Worm (Caenorhabditis elegans) whole organism, midembryonic: Measurements from ENCODE around the gene F53F8.7.

Experiments
- T22C8.4 ChIP-seq: fragments of 200-800 bp; sonication (Bioruptor generic); IDR thresholded peaks from 2 replicates; pipeline ENCODE4 v1.3.6; 2022; ENCODE audit warnings: missing genetic modification characterization, missing compliant biosample characterization
- cog-1 ChIP-seq: sonication (generic microtip); optimal IDR thresholded peaks from 2 replicates; lab custom pipeline; 2016; ENCODE audit warnings: missing genetic modification characterization, missing compliant biosample characterization
- flt-1 ChIP-seq: fragments of 200-800 bp; sonication (Bioruptor generic); IDR thresholded peaks from 2 replicates; pipeline ENCODE4 v1.3.6; 2022; ENCODE audit warnings: missing genetic modification characterization, missing compliant biosample characterization
- klf-2 ChIP-seq: fragments of 200-800 bp; sonication (Bioruptor generic); conservative IDR thresholded peaks from 2 replicates; pipeline ENCODE4 v1.3.6; 2022; ENCODE audit warnings: missing genetic modification reagents, missing genetic modification characterization, missing compliant biosample characterization
- med-1 ChIP-seq: sonication (generic microtip); optimal IDR thresholded peaks from 2 replicates; lab custom pipeline; 2017; ENCODE audit warnings: missing genetic modification characterization, mild to moderate bottlenecking, missing compliant biosample characterization, antibody characterized with exemption, missing genetic modification reagents; ENCODE audit not compliant: insufficient read depth
- ref-1 ChIP-seq: fragments of 200-800 bp; sonication (Bioruptor generic); conservative IDR thresholded peaks from 2 replicates; pipeline ENCODE4 v1.3.6; 2022; ENCODE audit warnings: missing genetic modification reagents, missing genetic modification characterization, missing compliant biosample characterization
- tab-1 ChIP-seq: fragments of 200-800 bp; sonication (Bioruptor generic); IDR thresholded peaks from 2 replicates; pipeline ENCODE4 v1.3.6; 2022; ENCODE audit warnings: missing genetic modification characterization, missing compliant biosample characterization
- ztf-23 ChIP-seq: fragments of 200-800 bp; sonication (Bioruptor generic); IDR thresholded peaks from 2 replicates; pipeline ENCODE4 v1.3.6; 2022; ENCODE audit warnings: missing genetic modification reagents, missing genetic modification characterization, missing compliant biosample characterization
- ztf-29 ChIP-seq: fragments of 200-800 bp; sonication (Bioruptor generic); IDR thresholded peaks from 2 replicates; pipeline ENCODE4 v1.3.6; 2022; ENCODE audit warnings: missing genetic modification reagents, missing genetic modification characterization, missing compliant biosample characterization

DNA sequence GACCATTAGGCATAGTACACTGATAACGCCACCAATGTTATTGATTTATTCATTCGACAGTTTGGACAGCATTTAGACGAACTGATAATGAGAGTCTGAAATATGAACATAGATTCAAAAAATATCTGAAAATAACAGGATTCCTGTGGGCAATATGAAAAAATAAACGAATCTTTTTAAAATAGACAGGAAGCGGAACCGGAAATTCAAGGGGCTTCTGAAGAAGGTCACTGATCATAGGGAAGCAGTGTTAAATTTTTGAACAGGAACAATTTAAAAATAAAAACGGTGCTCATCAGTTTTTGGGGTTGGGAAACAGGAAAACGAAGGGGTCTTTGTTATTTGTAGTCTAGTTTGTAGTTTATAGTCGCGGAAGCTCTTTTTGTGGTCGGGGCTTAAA is at the start of gene F53F8.7:
- TF ChIP-seq ztf-23, result no peak
- no peak for TF ChIP-seq T22C8.4
- no peak for TF ChIP-seq flt-1 (GFP tag; lab: Robert Waterston, UW)
- TF ChIP-seq ztf-29 (GFP tag; lab: Robert Waterston, UW), result no peak
- TF ChIP-seq tab-1 (GFP tag; lab: Robert Waterston, UW), result no peak
- TF ChIP-seq cog-1 (tag; lab: Kevin White, UChicago), result no peak
- no peak for TF ChIP-seq med-1 (GFP tag; lab: Kevin White, UChicago)
- TF ChIP-seq klf-2 (GFP tag; lab: Robert Waterston, UW), result no peak
- no peak for TF ChIP-seq ref-1 (GFP tag; lab: Robert Waterston, UW)
